Fruit fly (Drosophila melanogaster) whole organism, prepupa: ENCODE measurements around the gene Sfp24Ba.
A peak's percentile ranks its signal among the peaks of the same experiment; 100 is the strongest.

Source experiments
- Hr4 ChIP-seq: fragments of 200-800 bp; sonication (Bioruptor generic); optimal IDR thresholded peaks from 3 replicates; lab custom pipeline; 2016; ENCODE audit warnings: missing biosample characterization, missing genetic modification characterization
- Lpt ChIP-seq: fragments of 200-800 bp; sonication (Bioruptor generic); optimal IDR thresholded peaks from 3 replicates; lab custom pipeline; 2016; ENCODE audit warnings: missing biosample characterization, missing genetic modification characterization
- Sox102F ChIP-seq: fragments of 200-800 bp; sonication (Bioruptor generic); optimal IDR thresholded peaks from 2 replicates; lab custom pipeline; 2016; ENCODE audit warnings: missing biosample characterization, mild to moderate bottlenecking, missing genetic modification characterization
- fd59A ChIP-seq: fragments of 200-800 bp; sonication (Bioruptor generic); optimal IDR thresholded peaks from 2 replicates; lab custom pipeline; 2017; ENCODE audit warnings: missing biosample characterization, mild to moderate bottlenecking, missing genetic modification characterization, missing genetic modification reagents

- TF ChIP-seq Hr4 (GFP tag; lab: Kevin White, UChicago) (peak; percentile 62), Lpt (GFP tag; lab: Kevin White, UChicago) (peak; percentile 20), fd59A (GFP tag; lab: Kevin White, UChicago) (peak; percentile 46), Sox102F (GFP tag; lab: Kevin White, UChicago) (peak; percentile 92)
These were observed 37.1 kb upstream of the Sfp24Ba start, which contains the start of gene CG31778 for dm6 chr2L:3705438-3705921.
